Worm (Caenorhabditis elegans): ENCODE results near the gene T04A8.18.
A peak's percentile ranks its signal among the peaks of the same experiment; 100 is the strongest.

T04A8.18 gene

ce11 chrIII:4754001-4754561 lies 45.1 kb downstream of the T04A8.18 start, which contains the start of the genes rps-0 and rbg-3 (continued):
- TF ChIP-seq F23B12.7 (tag; optimal IDR thresholded peaks at IDR 0.05; ENCODE audit: insufficient read depth): peak; percentile 94
- no peak for TF ChIP-seq lsy-27 (tag; optimal IDR thresholded peaks at IDR 0.05; ENCODE audit: borderline replicate concordance, insufficient read depth)
- TF ChIP-seq ZK185.1 (tag; optimal IDR thresholded peaks at IDR 0.05; ENCODE audit: poor library complexity, severe bottlenecking): peak; percentile 86
- no peak for TF ChIP-seq hlh-26 (GFP tag; conservative IDR thresholded peaks at IDR 0.05)
- TF ChIP-seq repo-1 (tag; optimal IDR thresholded peaks at IDR 0.05): no peak
- no peak for TF ChIP-seq bed-1 (GFP tag; IDR thresholded peaks at IDR 0.05)

ce11 chrIII:4756983-4757382 lies 48.0 kb downstream of the T04A8.18 start, which contains the start of gene fbxl-2:
Gene fbxl-2 (plus strand): TSS chrIII:4757260.
- peak; percentile 98 for TF ChIP-seq attf-5 (GFP tag; optimal IDR thresholded peaks at IDR 0.05)
- TF ChIP-seq Y79H2A.3 (GFP tag; conservative IDR thresholded peaks at IDR 0.05): no peak
- TF ChIP-seq lin-54 (GFP tag; optimal IDR thresholded peaks at IDR 0.05): peak; percentile 99
- TF ChIP-seq efl-1 (GFP tag; optimal IDR thresholded peaks at IDR 0.05): peak; percentile 96
- peak; percentile 85 for TF ChIP-seq C06A6.2 (GFP tag; conservative IDR thresholded peaks at IDR 0.05)
- peak; percentile 79 for TF ChIP-seq xnd-1 (tag; optimal IDR thresholded peaks at IDR 0.05)
- no peak for TF ChIP-seq snpc-1.1 (tag; optimal IDR thresholded peaks at IDR 0.05; ENCODE audit: insufficient read depth)
- TF ChIP-seq cebp-2 (GFP tag; IDR thresholded peaks at IDR 0.05): peak; percentile 71; the same call in 1 of the 2 replicates
- TF ChIP-seq nhr-90 (tag; optimal IDR thresholded peaks at IDR 0.05): peak; percentile 60
- no peak for TF ChIP-seq lag-1 (GFP tag; IDR thresholded peaks at IDR 0.05)
- no peak for TF ChIP-seq Y53F4B.3 (GFP tag; IDR thresholded peaks at IDR 0.05)
- TF ChIP-seq akir-1 (GFP tag; optimal IDR thresholded peaks at IDR 0.05): peak; percentile 16
- peak; percentile 85 for TF ChIP-seq let-526 (GFP tag; IDR thresholded peaks at IDR 0.05)
- TF ChIP-seq rpc-1 (optimal IDR thresholded peaks at IDR 0.05): no peak
- no peak for TF ChIP-seq rpc-1 (tag; optimal IDR thresholded peaks at IDR 0.05)
- peak; percentile 87; the same call in 1 of the 2 replicates for TF ChIP-seq ztf-28 (GFP tag; IDR thresholded peaks at IDR 0.05)
- no peak for TF ChIP-seq tbx-9 (tag; optimal IDR thresholded peaks at IDR 0.05; ENCODE audit: borderline replicate concordance)
- TF ChIP-seq dpl-1 (GFP tag; optimal IDR thresholded peaks at IDR 0.05): peak; percentile 98
- 0 out of 2 replicates have a peak, but pooled peaks have one; percentile 73 for TF ChIP-seq egl-18 (GFP tag; IDR thresholded peaks at IDR 0.05)
- TF ChIP-seq ceh-58 (GFP tag; IDR thresholded peaks at IDR 0.05): no peak
- TF ChIP-seq B0261.1 (tag; optimal IDR thresholded peaks at IDR 0.05): peak; percentile 21
- TF ChIP-seq snpc-1.3 (tag; optimal IDR thresholded peaks at IDR 0.05; ENCODE audit: insufficient read depth): peak; percentile 41
- TF ChIP-seq B0035.1 (tag; optimal IDR thresholded peaks at IDR 0.05): peak; percentile 67
- TF ChIP-seq nhr-179 (tag; optimal IDR thresholded peaks at IDR 0.05): no peak
- peak; percentile 10 for TF ChIP-seq fkh-3 (tag; optimal IDR thresholded peaks at IDR 0.05)
- TF ChIP-seq ztf-18 (tag; optimal IDR thresholded peaks at IDR 0.05): peak; percentile 99
- peak; percentile 35 for TF ChIP-seq ets-4 (GFP tag; optimal IDR thresholded peaks at IDR 0.05)
- TF ChIP-seq B0019.2 (GFP tag; conservative IDR thresholded peaks at IDR 0.05): peak; percentile 59; the same call in 1 of the 2 replicates
- TF ChIP-seq lsl-1 (GFP tag; optimal IDR thresholded peaks at IDR 0.05): peak; percentile 85
- peak; percentile 91 to 99 (median 92) for TF ChIP-seq lin-35 (GFP tag; optimal IDR thresholded peaks at IDR 0.05)
- TF ChIP-seq ztf-3 (GFP tag; optimal IDR thresholded peaks at IDR 0.05): peak; percentile 7
- TF ChIP-seq egl-44 (GFP tag; IDR thresholded peaks at IDR 0.05): peak; percentile 78
- TF ChIP-seq sptf-2 (GFP tag; optimal IDR thresholded peaks at IDR 0.05): no peak
- TF ChIP-seq ZK185.1 (tag; optimal IDR thresholded peaks at IDR 0.05; ENCODE audit: poor library complexity, severe bottlenecking): peak; percentile 92
- TF ChIP-seq cebp-1 (GFP tag; IDR thresholded peaks at IDR 0.05): peak; percentile 80
- TF ChIP-seq cebp-1 (tag; optimal IDR thresholded peaks at IDR 0.05): peak; percentile 92
- peak; percentile 67; the same call in 1 of the 2 replicates for TF ChIP-seq attf-6 (GFP tag; IDR thresholded peaks at IDR 0.05)
- peak; percentile 65 for TF ChIP-seq madf-10 (tag; optimal IDR thresholded peaks at IDR 0.05)
- peak; percentile 59 for TF ChIP-seq F52B5.7 (tag; optimal IDR thresholded peaks at IDR 0.05)
- TF ChIP-seq lir-1 (GFP tag; conservative IDR thresholded peaks at IDR 0.05): peak; percentile 92
- no peak for TF ChIP-seq F57A8.1 (GFP tag; optimal IDR thresholded peaks at IDR 0.05)
